Worm (Caenorhabditis elegans): ENCODE results near the gene clec-117.

Gene clec-117

DNA sequence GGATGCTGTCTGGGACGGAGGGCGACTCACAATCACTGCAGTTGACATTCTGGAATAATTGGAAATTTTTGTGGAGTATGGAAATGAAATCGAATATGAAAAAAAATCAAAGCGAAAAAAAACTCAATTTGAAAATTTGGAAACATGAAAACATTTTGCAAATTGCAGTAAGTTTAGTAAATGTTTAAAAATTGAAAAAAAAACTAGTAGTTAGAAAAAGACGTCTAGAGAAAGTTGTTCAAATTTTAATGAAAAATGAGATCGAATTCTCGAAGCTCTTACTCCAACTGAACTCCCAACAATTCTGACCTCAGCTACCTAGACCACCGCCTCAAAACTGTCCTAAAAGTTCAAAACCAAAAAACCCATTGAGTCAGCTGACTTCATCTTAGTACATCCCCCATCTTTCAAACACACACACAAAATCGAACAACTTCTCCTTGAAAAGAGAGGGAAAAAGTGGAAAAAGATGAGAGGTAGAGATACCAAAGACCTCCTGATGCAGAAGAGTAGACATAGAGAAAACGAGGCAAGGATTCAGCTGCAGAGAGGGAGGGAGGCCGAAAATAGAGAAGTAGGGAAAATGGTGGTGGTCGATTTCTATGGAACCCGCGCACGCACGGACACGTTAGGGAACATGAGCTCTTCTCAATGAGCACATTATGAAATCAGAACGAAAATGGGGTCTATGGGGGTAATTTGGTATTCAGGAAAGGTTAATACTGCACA, 26.4 kb upstream of the clec-117 start, which contains the start of gene K01A2.10 (continued):
- TF ChIP-seq hlh-4 (tag; optimal IDR thresholded peaks at IDR 0.05) (no peak), dsc-1 (tag; optimal IDR thresholded peaks at IDR 0.05) (no peak), pqm-1 (tag; optimal IDR thresholded peaks at IDR 0.05) (no peak), xbp-1 (tag; optimal IDR thresholded peaks at IDR 0.05) (peak; percentile 18), lin-15B (tag; optimal IDR thresholded peaks at IDR 0.05) (no peak), rnt-1 (tag; optimal IDR thresholded peaks at IDR 0.05) (peak; percentile 65), C04F5.9 (tag; optimal IDR thresholded peaks at IDR 0.05) (no peak), nhr-11 (tag; optimal IDR thresholded peaks at IDR 0.05) (no peak), irx-1 (tag; optimal IDR thresholded peaks at IDR 0.05) (no peak), nhr-28 (tag; optimal IDR thresholded peaks at IDR 0.05) (no peak), ama-1 (optimal IDR thresholded peaks at IDR 0.05) (peak; percentile 13), snu-23 (GFP tag; optimal IDR thresholded peaks at IDR 0.05) (peak; percentile 70), fkh-8 (tag; optimal IDR thresholded peaks at IDR 0.05) (peak; percentile 51), isw-1 (GFP tag; IDR thresholded peaks at IDR 0.05) (no peak), egl-13 (tag; optimal IDR thresholded peaks at IDR 0.05) (no peak), efl-1 (optimal IDR thresholded peaks at IDR 0.05) (peak; percentile 37 to 49), efl-1 (GFP tag; optimal IDR thresholded peaks at IDR 0.05 in 1 of 2) (peak; percentile 38 to 93), nhr-77 (tag; optimal IDR thresholded peaks at IDR 0.05) (no peak), egl-27 (tag; optimal IDR thresholded peaks at IDR 0.05) (no peak), ceh-8 (GFP tag; optimal IDR thresholded peaks at IDR 0.05) (no peak), aha-1 (tag; optimal IDR thresholded peaks at IDR 0.05) (no peak), blmp-1 (tag; optimal IDR thresholded peaks at IDR 0.05) (peak; percentile 94), grh-1 (GFP tag; IDR thresholded peaks at IDR 0.05) (no peak), ets-5 (GFP tag; IDR thresholded peaks at IDR 0.05) (no peak), lin-13 (GFP tag; optimal IDR thresholded peaks at IDR 0.05) (peak; percentile 17), dpl-1 (GFP tag; optimal IDR thresholded peaks at IDR 0.05) (peak; percentile 5 to 60 (median 55)), sptf-1 (tag; optimal IDR thresholded peaks at IDR 0.05) (no peak), nhr-71 (tag; optimal IDR thresholded peaks at IDR 0.05) (peak; percentile 69), alr-1 (tag; optimal IDR thresholded peaks at IDR 0.05; ENCODE audit: borderline replicate concordance) (no peak), unc-86 (tag; optimal IDR thresholded peaks at IDR 0.05) (no peak), unc-130 (tag; optimal IDR thresholded peaks at IDR 0.05) (peak; percentile 43), F16B12.6 (tag; optimal IDR thresholded peaks at IDR 0.05) (no peak), nhr-90 (tag; optimal IDR thresholded peaks at IDR 0.05; ENCODE audit: poor library complexity) (no peak), pag-3 (tag; optimal IDR thresholded peaks at IDR 0.05; ENCODE audit: borderline replicate concordance, insufficient read depth) (no peak), zag-1 (tag; optimal IDR thresholded peaks at IDR 0.05) (no peak), hpl-2 (GFP tag; optimal IDR thresholded peaks at IDR 0.05) (no peak), nhr-12 (tag; optimal IDR thresholded peaks at IDR 0.05) (no peak), ceh-82 (tag; optimal IDR thresholded peaks at IDR 0.05) (peak; percentile 3 to 58 (median 17)), nhr-76 (tag; optimal IDR thresholded peaks at IDR 0.05) (no peak), fkh-10 (GFP tag; optimal IDR thresholded peaks at IDR 0.05) (no peak), Y116A8C.19 (tag; optimal IDR thresholded peaks at IDR 0.05; ENCODE audit: borderline replicate concordance) (no peak), tbx-2 (tag; optimal IDR thresholded peaks at IDR 0.05) (no peak), C34B4.2 (tag; optimal IDR thresholded peaks at IDR 0.05) (no peak), elt-2 (tag; optimal IDR thresholded peaks at IDR 0.05) (no peak), fkh-4 (tag; optimal IDR thresholded peaks at IDR 0.05; ENCODE audit: borderline replicate concordance) (no peak), mep-1 (tag; optimal IDR thresholded peaks at IDR 0.05) (peak; percentile 80), mdl-1 (tag; optimal IDR thresholded peaks at IDR 0.05) (peak in 1 of 2 experiments; percentile 51), unc-30 (tag; optimal IDR thresholded peaks at IDR 0.05) (no peak), swsn-7 (tag; optimal IDR thresholded peaks at IDR 0.05) (peak; percentile 37), nhr-237 (tag; optimal IDR thresholded peaks at IDR 0.05) (no peak), C16A3.4 (tag; optimal IDR thresholded peaks at IDR 0.05) (peak; percentile 24), ztf-11 (tag; optimal IDR thresholded peaks at IDR 0.05) (no peak), fos-1 (tag; optimal IDR thresholded peaks at IDR 0.05) (peak; percentile 47)

Measured in whole organism, L1 larva.